Fruit fly (Drosophila melanogaster) whole organism, embryonic: ENCODE measurements around the gene Tcs3.

Source experiments
- Asciz ChIP-seq: fragments of 200-800 bp; sonication (Bioruptor generic); optimal IDR thresholded peaks from 2 replicates; lab custom pipeline; 2017; ENCODE audit warnings: missing biosample characterization, mild to moderate bottlenecking, missing genetic modification characterization, missing genetic modification reagents
- Awh ChIP-seq: fragments of 200-800 bp; sonication (Bioruptor generic); IDR thresholded peaks from 2 replicates; pipeline ENCODE4, ENCODE4 v1.3.6; 2022; ENCODE audit warnings: missing biosample characterization, missing genetic modification characterization
- B-H2 ChIP-seq: fragments of 200-800 bp; sonication (Bioruptor generic); optimal IDR thresholded peaks from 2 replicates; lab custom pipeline; 2018; ENCODE audit warnings: missing biosample characterization, mild to moderate bottlenecking, missing genetic modification characterization
- CG10366 ChIP-seq: fragments of 200-800 bp; sonication (Bioruptor generic); IDR thresholded peaks from 2 replicates; pipeline ENCODE4 v1.3.6; 2022; ENCODE audit warnings: missing biosample characterization, missing genetic modification characterization
- CG10462 ChIP-seq: fragments of 200-800 bp; sonication (Bioruptor generic); optimal IDR thresholded peaks from 2 replicates; lab custom pipeline; 2016; ENCODE audit warnings: missing biosample characterization, missing genetic modification characterization
- CG11085 ChIP-seq: fragments of 200-800 bp; sonication (Bioruptor generic); IDR thresholded peaks from 2 replicates; pipeline ENCODE4 v1.3.6; 2022; ENCODE audit warnings: missing biosample characterization, missing genetic modification characterization
- CG11247 ChIP-seq: fragments of 200-800 bp; sonication (Bioruptor generic); IDR thresholded peaks from 2 replicates; pipeline ENCODE4 v1.3.6; 2022; ENCODE audit warnings: missing biosample characterization, missing genetic modification characterization
- CG11456 ChIP-seq: fragments of 200-800 bp; sonication (Bioruptor generic); IDR thresholded peaks from 3 replicates; pipeline ENCODE4 v1.3.6; 2022; ENCODE audit warnings: missing biosample characterization, missing genetic modification characterization
- CG12071 ChIP-seq: fragments of 200-800 bp; sonication (Bioruptor generic); optimal IDR thresholded peaks from 3 replicates; lab custom pipeline; 2018; ENCODE audit warnings: missing biosample characterization, mild to moderate bottlenecking, missing genetic modification characterization
- CG13775 ChIP-seq: fragments of 200-800 bp; sonication (Bioruptor generic); optimal IDR thresholded peaks from 3 replicates; lab custom pipeline; 2017; ENCODE audit warnings: missing biosample characterization, mild to moderate bottlenecking, missing genetic modification characterization
- CG15073 ChIP-seq: fragments of 200-800 bp; sonication (Bioruptor generic); optimal IDR thresholded peaks from 2 replicates; lab custom pipeline; 2016; ENCODE audit warnings: missing biosample characterization, missing genetic modification characterization
- CG16779 ChIP-seq: fragments of 200-800 bp; sonication (Bioruptor generic); IDR thresholded peaks from 2 replicates; pipeline ENCODE4 v1.3.6; 2022; ENCODE audit warnings: missing biosample characterization, missing genetic modification characterization
- CG16815 ChIP-seq: fragments of 200-800 bp; sonication (Bioruptor generic); optimal IDR thresholded peaks from 3 replicates; lab custom pipeline; 2017; ENCODE audit warnings: missing biosample characterization, mild to moderate bottlenecking, missing genetic modification characterization
- CG17612 ChIP-seq: fragments of 200-800 bp; sonication (Bioruptor generic); IDR thresholded peaks from 2 replicates; pipeline ENCODE4 v1.3.6; 2022; ENCODE audit warnings: missing biosample characterization, missing genetic modification characterization
- CG2875 ChIP-seq: fragments of 200-800 bp; sonication (Bioruptor generic); optimal IDR thresholded peaks from 2 replicates; lab custom pipeline; 2017; ENCODE audit warnings: missing biosample characterization, mild to moderate bottlenecking, missing genetic modification characterization, missing genetic modification reagents
- CG30403 ChIP-seq: fragments of 200-800 bp; sonication (Bioruptor generic); optimal IDR thresholded peaks from 3 replicates; lab custom pipeline; 2016; ENCODE audit warnings: missing biosample characterization, missing genetic modification characterization
- CG32532 ChIP-seq: fragments of 200-800 bp; sonication (Bioruptor generic); IDR thresholded peaks from 2 replicates; pipeline ENCODE4 v1.3.6; 2022; ENCODE audit warnings: missing biosample characterization, missing genetic modification characterization
- CG3281 ChIP-seq: fragments of 200-800 bp; sonication (Bioruptor generic); optimal IDR thresholded peaks from 3 replicates; lab custom pipeline; 2017; ENCODE audit warnings: missing biosample characterization, mild to moderate bottlenecking, missing genetic modification characterization
- CG3407 ChIP-seq: fragments of 200-800 bp; sonication (Bioruptor generic); optimal IDR thresholded peaks from 2 replicates; lab custom pipeline; 2018; ENCODE audit warnings: missing biosample characterization, mild to moderate bottlenecking, missing genetic modification characterization
- CG3995 ChIP-seq: fragments of 200-800 bp; sonication (Bioruptor generic); optimal IDR thresholded peaks from 3 replicates; lab custom pipeline; 2016; ENCODE audit warnings: missing biosample characterization, missing genetic modification characterization
- CG4854 ChIP-seq: fragments of 200-800 bp; sonication (Bioruptor generic); optimal IDR thresholded peaks from 2 replicates; lab custom pipeline; 2016; ENCODE audit warnings: missing biosample characterization, missing genetic modification characterization, inconsistent platforms
- CG6813 ChIP-seq: fragments of 200-800 bp; sonication (Bioruptor generic); optimal IDR thresholded peaks from 2 replicates; lab custom pipeline; 2017; ENCODE audit warnings: missing biosample characterization, missing genetic modification characterization, mild to moderate bottlenecking, moderate library complexity, missing genetic modification reagents
- CG7357 ChIP-seq: fragments of 200-800 bp; sonication (Bioruptor generic); IDR thresholded peaks from 3 replicates; pipeline ENCODE4 v1.3.6; 2022; ENCODE audit warnings: missing biosample characterization, missing genetic modification characterization
- CG7963 ChIP-seq: fragments of 200-800 bp; sonication (Bioruptor generic); IDR thresholded peaks from 3 replicates; pipeline ENCODE4 v1.3.6; 2022; ENCODE audit warnings: missing biosample characterization, missing genetic modification characterization; ENCODE audit not compliant: partially characterized antibody
- D19A ChIP-seq: fragments of 200-800 bp; optimal IDR thresholded peaks from 3 replicates; lab custom pipeline; 2019; ENCODE audit warnings: missing biosample characterization, mild to moderate bottlenecking, missing genetic modification characterization, moderate library complexity
- Deaf1 ChIP-seq: fragments of 200-800 bp; optimal IDR thresholded peaks from 3 replicates; lab custom pipeline; 2019; ENCODE audit warnings: missing biosample characterization, mild to moderate bottlenecking, missing genetic modification characterization, moderate library complexity
- Doc3 ChIP-seq: fragments of 200-800 bp; sonication (Bioruptor generic); IDR thresholded peaks from 3 replicates; pipeline ENCODE4 v1.3.6; 2022; ENCODE audit warnings: missing biosample characterization, missing genetic modification characterization; ENCODE audit not compliant: partially characterized antibody
- Dp ChIP-seq: fragments of 200-800 bp; sonication (Bioruptor generic); optimal IDR thresholded peaks from 2 replicates; lab custom pipeline; 2018; ENCODE audit warnings: missing biosample characterization, mild to moderate bottlenecking, missing genetic modification characterization, moderate library complexity
- Med ChIP-seq: fragments of 200-800 bp; sonication (Bioruptor generic); peaks from one replicate; lab custom pipeline; 2016; ENCODE audit warnings: missing biosample characterization, missing genetic modification characterization, mild to moderate bottlenecking, inconsistent platforms, moderate library complexity
- Six4 ChIP-seq: fragments of 200-800 bp; sonication (Bioruptor generic); optimal IDR thresholded peaks from 2 replicates; lab custom pipeline; 2016; ENCODE audit warnings: missing biosample characterization, missing genetic modification characterization
- Taf1 ChIP-seq: fragments of 200-800 bp; sonication (Bioruptor generic); IDR thresholded peaks from 2 replicates; pipeline ENCODE4 v1.3.6; 2022; ENCODE audit warnings: missing biosample characterization, missing genetic modification characterization
- Usf ChIP-seq: fragments of 200-800 bp; sonication (Bioruptor generic); optimal IDR thresholded peaks from 2 replicates; lab custom pipeline; 2017; ENCODE audit warnings: missing genotype, missing biosample characterization, missing genetic modification characterization
- ash1 ChIP-seq: fragments of 200-800 bp; sonication (Bioruptor generic); optimal IDR thresholded peaks from 2 replicates; lab custom pipeline; 2018; ENCODE audit warnings: missing biosample characterization, mild to moderate bottlenecking, missing genetic modification characterization
- bbx ChIP-seq: fragments of 200-800 bp; sonication (Bioruptor generic); IDR thresholded peaks from 2 replicates; pipeline ENCODE4 v1.3.6; 2022; ENCODE audit warnings: missing biosample characterization, missing genetic modification characterization; ENCODE audit not compliant: partially characterized antibody
- cato ChIP-seq: fragments of 200-800 bp; sonication (Bioruptor generic); optimal IDR thresholded peaks from 2 replicates; lab custom pipeline; 2016; ENCODE audit warnings: missing biosample characterization, missing genetic modification characterization, borderline replicate concordance
- dm ChIP-seq: fragments of 200-800 bp; sonication (Bioruptor generic); optimal IDR thresholded peaks from 3 replicates; lab custom pipeline; 2016; ENCODE audit warnings: missing biosample characterization, missing genetic modification characterization
- eyg ChIP-seq: fragments of 200-800 bp; sonication (Bioruptor generic); optimal IDR thresholded peaks from 3 replicates; lab custom pipeline; 2016; ENCODE audit warnings: missing biosample characterization, missing genetic modification characterization
- fd96Cb ChIP-seq: fragments of 200-800 bp; sonication (Bioruptor generic); optimal IDR thresholded peaks from 2 replicates; lab custom pipeline; 2018; ENCODE audit warnings: missing biosample characterization, mild to moderate bottlenecking, missing genetic modification characterization, moderate library complexity
- gem ChIP-seq: fragments of 200-800 bp; sonication (Bioruptor generic); optimal IDR thresholded peaks from 2 replicates; lab custom pipeline; 2019; ENCODE audit warnings: missing biosample characterization, mild to moderate bottlenecking, missing genetic modification characterization, moderate library complexity
- hb ChIP-seq: fragments of 200-800 bp; sonication (Bioruptor generic); IDR thresholded peaks from 3 replicates; pipeline ENCODE4 v1.3.6; 2022; ENCODE audit warnings: missing biosample characterization, missing genetic modification characterization; ENCODE audit not compliant: partially characterized antibody
- jigr1 ChIP-seq: fragments of 200-800 bp; sonication (Bioruptor generic); IDR thresholded peaks from 3 replicates; pipeline ENCODE4 v1.3.6; 2022; ENCODE audit warnings: missing biosample characterization, missing genetic modification characterization
- kay ChIP-seq: fragments of 200-800 bp; sonication (Bioruptor generic); optimal IDR thresholded peaks from 2 replicates; lab custom pipeline; 2016; ENCODE audit warnings: missing biosample characterization, missing genetic modification characterization
- nmo ChIP-seq: fragments of 200-800 bp; sonication (Bioruptor generic); optimal IDR thresholded peaks from 2 replicates; lab custom pipeline; 2018; ENCODE audit warnings: missing biosample characterization, mild to moderate bottlenecking, missing genetic modification characterization, moderate library complexity
- pita ChIP-seq: fragments of 200-800 bp; sonication (Bioruptor generic); optimal IDR thresholded peaks from 2 replicates; lab custom pipeline; 2017; ENCODE audit warnings: missing biosample characterization, mild to moderate bottlenecking, missing genetic modification characterization
- pros ChIP-seq: fragments of 200-800 bp; sonication (Bioruptor generic); optimal IDR thresholded peaks from 3 replicates; lab custom pipeline; 2019; ENCODE audit warnings: missing biosample characterization, mild to moderate bottlenecking, missing genetic modification characterization, moderate library complexity
- seq ChIP-seq: fragments of 200-800 bp; sonication (Bioruptor generic); IDR thresholded peaks from 2 replicates; pipeline ENCODE4 v1.3.6; 2022; ENCODE audit warnings: missing biosample characterization, missing genetic modification characterization
- sug ChIP-seq: fragments of 200-800 bp; optimal IDR thresholded peaks from 2 replicates; lab custom pipeline; 2019; ENCODE audit warnings: missing biosample characterization, mild to moderate bottlenecking, missing genetic modification characterization, moderate library complexity
- tgo ChIP-seq: fragments of 200-800 bp; sonication (Bioruptor generic); IDR thresholded peaks from 3 replicates; pipeline ENCODE4 v1.3.6; 2022; ENCODE audit warnings: missing biosample characterization, missing genetic modification characterization
- tin ChIP-seq: fragments of 200-800 bp; sonication (Bioruptor generic); optimal IDR thresholded peaks from 3 replicates; lab custom pipeline; 2016; ENCODE audit warnings: missing biosample characterization, missing genetic modification characterization
- zf30C ChIP-seq: fragments of 200-800 bp; sonication (Bioruptor generic); optimal IDR thresholded peaks from 3 replicates; lab custom pipeline; 2018; ENCODE audit warnings: missing biosample characterization, mild to moderate bottlenecking, missing genetic modification characterization

Tcs3 gene

DNA sequence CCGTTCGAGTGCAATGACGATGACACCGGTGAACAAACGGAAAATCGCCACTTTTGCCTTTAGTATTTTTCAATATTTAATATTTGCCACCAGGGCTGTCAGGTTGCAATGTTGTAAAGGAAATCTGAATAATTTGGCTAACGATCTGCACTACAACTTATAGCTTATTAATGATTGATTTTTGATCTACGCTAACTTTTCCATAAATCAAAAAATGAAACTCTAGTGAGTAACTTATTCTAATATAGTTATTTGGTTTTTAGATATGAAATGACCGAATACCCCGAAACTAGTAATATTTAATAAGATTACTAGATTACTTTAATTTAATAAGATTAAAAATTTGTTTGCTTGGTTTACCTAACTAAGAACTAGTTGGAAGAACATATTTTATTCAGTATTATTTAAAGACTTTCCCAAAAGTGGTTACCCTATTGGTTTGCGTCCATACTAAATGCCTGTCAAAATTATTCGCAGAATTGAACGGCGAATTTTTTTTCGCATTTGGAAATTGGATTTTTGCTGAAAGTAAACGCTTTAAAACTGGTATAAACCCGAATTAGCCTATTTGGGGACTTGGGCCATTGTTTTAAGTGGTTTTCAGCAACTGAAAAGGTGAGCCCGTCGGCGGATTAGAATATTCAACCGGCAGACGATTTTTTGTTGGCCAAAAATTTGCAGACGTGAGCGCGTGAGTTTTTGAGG lies 34.2 kb downstream of the Tcs3 start, which contains the start of the genes Agpat3 and RAF2 (continued):
- TF ChIP-seq CG6813 (GFP tag; lab: Kevin White, UChicago) = no peak
- TF ChIP-seq CG16815 = no peak
- peak; percentile 31 for TF ChIP-seq D19A (tag; lab: Kevin White, UChicago)
- TF ChIP-seq Six4 (GFP tag; lab: Kevin White, UChicago) = peak; percentile 21
- no peak for TF ChIP-seq seq
- peak; percentile 67 for TF ChIP-seq tin
- TF ChIP-seq tgo = no peak; the same call in 2 of the 3 replicates
- peak; percentile 82 for TF ChIP-seq Med (GFP tag; lab: Kevin White, UChicago)
- no peak for TF ChIP-seq CG3407 (GFP tag; lab: Kevin White, UChicago)
- no peak for TF ChIP-seq CG12071 (GFP tag; lab: Kevin White, UChicago)
- peak; percentile 85 for TF ChIP-seq nmo (GFP tag; lab: Kevin White, UChicago)
- TF ChIP-seq fd96Cb (tag; lab: Kevin White, UChicago) = peak; percentile 52
- peak; percentile 45 for TF ChIP-seq CG10366 (GFP tag; lab: Robert Waterston, UW)
- TF ChIP-seq CG7357 (GFP tag; lab: Robert Waterston, UW) = peak; percentile 68; the same call in 2 of the 3 replicates
- TF ChIP-seq CG17612 (GFP tag; lab: Robert Waterston, UW) = no peak; the same call in 1 of the 2 replicates
- peak; percentile 36 for TF ChIP-seq pita
- TF ChIP-seq bbx = no peak
- TF ChIP-seq ash1 (GFP tag; lab: Kevin White, UChicago) = no peak
- TF ChIP-seq CG13775 (GFP tag; lab: Kevin White, UChicago) = peak; percentile 54
- no peak for TF ChIP-seq B-H2 (GFP tag; lab: Kevin White, UChicago)
- no peak for TF ChIP-seq CG2875
- no peak for TF ChIP-seq CG11085 (GFP tag; lab: Robert Waterston, UW)
- TF ChIP-seq CG10462 (GFP tag; lab: Kevin White, UChicago) = no peak
- TF ChIP-seq CG15073 (GFP tag; lab: Kevin White, UChicago) = no peak
- TF ChIP-seq eyg = no peak
- no peak for TF ChIP-seq Taf1 (GFP tag; lab: Robert Waterston, UW)
- no peak for TF ChIP-seq CG7963
- no peak for TF ChIP-seq sug
- TF ChIP-seq kay (GFP tag; lab: Kevin White, UChicago) = no peak
- no peak for TF ChIP-seq Asciz (GFP tag; lab: Kevin White, UChicago)
- TF ChIP-seq Doc3 (GFP tag; lab: Robert Waterston, UW) = no peak
- peak; percentile 73 for TF ChIP-seq gem (tag; lab: Kevin White, UChicago)
- no peak; the same call in 1 of the 2 replicates for TF ChIP-seq CG11247
- peak; percentile 68 for TF ChIP-seq CG32532 (GFP tag; lab: Robert Waterston, UW)
- no peak for TF ChIP-seq CG4854 (GFP tag; lab: Kevin White, UChicago)
- TF ChIP-seq CG30403 (GFP tag; lab: Kevin White, UChicago) = peak; percentile 66
- TF ChIP-seq Deaf1 (tag; lab: Kevin White, UChicago) = no peak
- no peak for TF ChIP-seq Awh (GFP tag; lab: Robert Waterston, UW)
- no peak for TF ChIP-seq jigr1 (GFP tag; lab: Robert Waterston, UW)
- no peak for TF ChIP-seq cato (GFP tag; lab: Kevin White, UChicago)
- no peak for TF ChIP-seq zf30C (GFP tag; lab: Kevin White, UChicago)
- no peak for TF ChIP-seq CG16779
- TF ChIP-seq hb (GFP tag; lab: Robert Waterston, UW) = no peak
- no peak for TF ChIP-seq CG11456 (GFP tag; lab: Robert Waterston, UW)
- TF ChIP-seq Usf (GFP tag; lab: Kevin White, UChicago) = no peak
- no peak for TF ChIP-seq pros (GFP tag; lab: Kevin White, UChicago)
- TF ChIP-seq dm (GFP tag; lab: Kevin White, UChicago) = no peak
- no peak for TF ChIP-seq CG3281 (GFP tag; lab: Kevin White, UChicago)
- no peak for TF ChIP-seq CG3995 (GFP tag; lab: Kevin White, UChicago)
- TF ChIP-seq Dp (GFP tag; lab: Kevin White, UChicago) = peak; percentile 9
